Fruit fly (Drosophila melanogaster): ENCODE data around the gene CG8353.

DNA sequence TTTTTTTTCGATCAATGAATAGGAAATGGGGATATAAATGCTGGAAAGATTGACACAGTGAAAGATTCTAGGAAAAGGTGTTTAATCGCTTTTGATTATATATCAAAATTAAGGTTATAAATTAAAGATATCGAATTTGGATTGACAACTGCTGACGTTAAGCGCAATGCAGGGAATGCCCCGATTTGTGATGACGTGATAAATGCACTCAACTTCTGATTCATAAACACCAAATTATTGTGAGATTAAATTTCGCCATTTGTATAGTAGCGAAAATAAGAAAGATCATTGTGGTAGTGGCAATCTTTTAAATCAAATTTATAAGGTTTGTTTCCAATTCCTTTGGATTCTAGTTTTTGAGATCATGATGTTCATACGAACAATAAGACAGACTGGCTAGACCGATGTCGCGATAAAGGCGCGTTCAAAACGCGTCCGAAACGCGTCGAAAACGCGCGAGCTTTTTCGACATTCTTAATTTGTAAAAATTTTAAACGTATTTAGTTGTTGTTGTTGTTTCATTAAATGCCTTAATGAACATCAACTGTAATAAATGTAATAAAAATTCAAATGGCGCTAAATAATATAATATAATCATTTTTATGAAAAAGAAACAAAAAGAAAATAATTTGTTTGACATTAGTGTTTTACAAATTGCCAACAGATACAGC is 1.5 kb downstream of the CG8353 start, which contains the start of gene CG8349:
- TF ChIP-seq psq (optimal IDR thresholded peaks at IDR 0.05) = no peak
- no peak for TF ChIP-seq insv (optimal IDR thresholded peaks at IDR 0.05)
- no peak for TF ChIP-seq Myc (optimal IDR thresholded peaks at IDR 0.05)
